Fruit fly (Drosophila melanogaster): Measurements from ENCODE around the gene CG14260.

CG14260 gene

DNA sequence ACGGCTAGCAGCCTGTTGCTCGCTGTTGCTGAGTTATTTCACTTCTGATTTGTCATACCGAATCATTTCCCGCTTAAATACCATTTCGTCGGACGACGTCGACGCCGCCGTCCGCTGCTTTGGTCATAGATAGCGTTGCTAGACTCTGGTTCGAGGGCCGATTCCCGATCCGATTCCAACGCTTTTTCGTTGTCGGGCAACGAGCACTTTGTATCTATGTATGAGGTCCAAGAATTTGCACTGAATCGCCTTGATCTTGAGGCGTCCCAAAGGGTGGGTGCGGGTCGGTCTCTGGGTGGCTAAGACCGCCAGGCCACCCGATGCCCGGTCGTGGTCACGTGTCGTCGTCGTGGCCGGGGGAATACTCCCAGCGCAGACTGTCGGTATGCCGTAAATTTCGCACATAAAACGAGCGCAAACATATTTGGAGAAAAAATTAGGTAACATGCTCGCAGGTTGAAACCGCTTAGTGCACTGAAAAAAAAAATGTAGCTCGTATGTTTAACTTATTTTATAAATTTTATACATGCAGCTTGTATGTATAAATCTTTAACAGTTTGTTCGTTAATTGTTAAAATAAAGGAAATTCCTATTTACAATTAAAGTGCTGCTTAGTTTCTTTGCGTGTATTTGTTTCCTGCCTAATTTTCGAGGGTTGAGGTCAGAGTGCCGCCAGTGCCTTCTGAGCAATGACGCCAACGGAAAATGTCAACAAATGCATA lies 27.1 kb downstream of the CG14260 start, which contains the start of gene CG3348 (continued):
- TF ChIP-seq H15 (GFP tag; IDR thresholded peaks at IDR 0.05), result peak; percentile 34; the same call in 1 of the 3 replicates
- TF ChIP-seq trh (GFP tag; optimal IDR thresholded peaks at IDR 0.05), result no peak
- TF ChIP-seq Antp (GFP tag; optimal IDR thresholded peaks at IDR 0.05), result peak; percentile 4
- TF ChIP-seq gro (GFP tag; optimal IDR thresholded peaks at IDR 0.05), result peak; percentile 53
- TF ChIP-seq Spps (tag; optimal IDR thresholded peaks at IDR 0.05), result no peak
- TF ChIP-seq Nf-YB (GFP tag; optimal IDR thresholded peaks at IDR 0.05), result peak; percentile 27
- TF ChIP-seq Bteb2 (GFP tag; optimal IDR thresholded peaks at IDR 0.05), result peak; percentile 53
- TF ChIP-seq unc-4 (GFP tag; IDR thresholded peaks at IDR 0.05; ENCODE audit: partially characterized antibody), result no peak
- TF ChIP-seq CG7963 (GFP tag; IDR thresholded peaks at IDR 0.05; ENCODE audit: partially characterized antibody), result no peak
- TF ChIP-seq da (GFP tag; optimal IDR thresholded peaks at IDR 0.05), result no peak
- peak; percentile 59; the same call in 1 of the 2 replicates for TF ChIP-seq CG1024 (GFP tag; IDR thresholded peaks at IDR 0.05)
- peak; percentile 74 for TF ChIP-seq bab2 (GFP tag; optimal IDR thresholded peaks at IDR 0.05)
- no peak for TF ChIP-seq eve (GFP tag; optimal IDR thresholded peaks at IDR 0.05)
- peak; percentile 20 for TF ChIP-seq CG18011 (GFP tag; optimal IDR thresholded peaks at IDR 0.05)
- no peak for TF ChIP-seq twi (tag; optimal IDR thresholded peaks at IDR 0.05)
- peak; percentile 83 for TF ChIP-seq D19B (GFP tag; optimal IDR thresholded peaks at IDR 0.05)
- TF ChIP-seq Vsx1 (GFP tag; optimal IDR thresholded peaks at IDR 0.05), result no peak
- peak; percentile 82 for TF ChIP-seq CG9817 (tag; optimal IDR thresholded peaks at IDR 0.05)
- peak; percentile 58 for TF ChIP-seq Hr3 (GFP tag; optimal IDR thresholded peaks at IDR 0.05)
- peak; percentile 73 for TF ChIP-seq CG13775 (GFP tag; optimal IDR thresholded peaks at IDR 0.05)
- TF ChIP-seq lbe (GFP tag; optimal IDR thresholded peaks at IDR 0.05), result peak; percentile 41
- no peak for TF ChIP-seq dimm (GFP tag; IDR thresholded peaks at IDR 0.05)
- TF ChIP-seq CG15514 (GFP tag; optimal IDR thresholded peaks at IDR 0.05), result peak; percentile 60
- peak; percentile 35 for TF ChIP-seq nau (GFP tag; optimal IDR thresholded peaks at IDR 0.05)
- TF ChIP-seq NC2α (GFP tag; optimal IDR thresholded peaks at IDR 0.05), result no peak
- TF ChIP-seq CG12659 (GFP tag; optimal IDR thresholded peaks at IDR 0.05), result peak; percentile 54
- TF ChIP-seq Stat92E (GFP tag; optimal IDR thresholded peaks at IDR 0.05), result no peak
- TF ChIP-seq CG11398 (GFP tag; optimal IDR thresholded peaks at IDR 0.05), result peak; percentile 15
- no peak for TF ChIP-seq CG17568 (GFP tag; optimal IDR thresholded peaks at IDR 0.05)
- TF ChIP-seq CG17361 (GFP tag; IDR thresholded peaks at IDR 0.05), result peak; percentile 61
- peak; percentile 67 for TF ChIP-seq phol (tag; optimal IDR thresholded peaks at IDR 0.05)
- TF ChIP-seq zfh2 (GFP tag; optimal IDR thresholded peaks at IDR 0.05), result peak; percentile 88
- TF ChIP-seq ttk (GFP tag; IDR thresholded peaks at IDR 0.05), result peak; percentile 63
- TF ChIP-seq tap (tag; optimal IDR thresholded peaks at IDR 0.05), result peak; percentile 48
- peak; percentile 29 for TF ChIP-seq CG9437 (GFP tag; optimal IDR thresholded peaks at IDR 0.05)
- peak; percentile 48 for TF ChIP-seq CG6654 (GFP tag; optimal IDR thresholded peaks at IDR 0.05)
- TF ChIP-seq CG1647 (GFP tag; optimal IDR thresholded peaks at IDR 0.05), result peak; percentile 69
- TF ChIP-seq sqz (GFP tag; optimal IDR thresholded peaks at IDR 0.05), result no peak
- TF ChIP-seq gcm2 (GFP tag; optimal IDR thresholded peaks at IDR 0.05), result no peak
- peak; percentile 87 for TF ChIP-seq gem (tag; optimal IDR thresholded peaks at IDR 0.05)
- TF ChIP-seq hb (GFP tag; IDR thresholded peaks at IDR 0.05; ENCODE audit: partially characterized antibody), result no peak
- no peak for TF ChIP-seq E2f2 (GFP tag; IDR thresholded peaks at IDR 0.05)
- TF ChIP-seq otp (GFP tag; IDR thresholded peaks at IDR 0.05), result peak; percentile 29; the same call in 1 of the 3 replicates
- peak; percentile 89 for TF ChIP-seq Dbx (GFP tag; IDR thresholded peaks at IDR 0.05)
- TF ChIP-seq CG14965 (GFP tag; optimal IDR thresholded peaks at IDR 0.05; ENCODE audit: borderline replicate concordance), result peak; percentile 16
- peak; percentile 23 for TF ChIP-seq CG7271 (tag; optimal IDR thresholded peaks at IDR 0.05)
- TF ChIP-seq ato (GFP tag; IDR thresholded peaks at IDR 0.05; ENCODE audit: partially characterized antibody), result no peak
- peak; percentile 2 for TF ChIP-seq NC2β (GFP tag; optimal IDR thresholded peaks at IDR 0.05)
- TF ChIP-seq Tbp (GFP tag; optimal IDR thresholded peaks at IDR 0.05), result no peak
